Worm (Caenorhabditis elegans) whole organism, L4 larva: Measurements from ENCODE around the gene ZC13.1.

Experiments used
- D1046.2 ChIP-seq: fragments of 200-800 bp; sonication (Bioruptor generic); IDR thresholded peaks from 2 replicates; pipeline ENCODE4 v1.3.6; 2022; ENCODE audit warnings: missing genetic modification characterization, missing compliant biosample characterization
- F10B5.3 ChIP-seq: sonication (generic microtip); optimal IDR thresholded peaks from 2 replicates; lab custom pipeline; 2016; ENCODE audit warnings: mild to moderate bottlenecking, missing genetic modification characterization, missing compliant biosample characterization
- F49E8.2 ChIP-seq: sonication (generic microtip); optimal IDR thresholded peaks from 2 replicates; lab custom pipeline; 2016; ENCODE audit warnings: missing compliant biosample characterization, mild to moderate bottlenecking, missing genetic modification characterization, borderline replicate concordance
- attf-4 ChIP-seq: sonication (generic microtip); optimal IDR thresholded peaks from 3 replicates; lab custom pipeline; 2017; ENCODE audit warnings: missing biosample characterization, missing genetic modification characterization
- ceh-20 ChIP-seq: fragments of 200-800 bp; sonication (Bioruptor generic); IDR thresholded peaks from 2 replicates; pipeline ENCODE4 v1.3.6; 2022; ENCODE audit warnings: missing genetic modification reagents, missing genetic modification characterization, missing compliant biosample characterization
- ceh-32 ChIP-seq: sonication (generic microtip); optimal IDR thresholded peaks from 2 replicates; lab custom pipeline; 2016; ENCODE audit warnings: mild to moderate bottlenecking, missing genetic modification characterization, missing compliant biosample characterization; ENCODE audit not compliant: poor library complexity
- ceh-62 ChIP-seq: sonication (generic microtip); optimal IDR thresholded peaks from 2 replicates; lab custom pipeline; 2017; ENCODE audit warnings: missing biosample characterization, missing genetic modification characterization
- daf-12 ChIP-seq: fragments of 150-350 bp; optimal IDR thresholded peaks from 2 replicates; lab custom pipeline; 2014; ENCODE audit warnings: missing biosample characterization, missing genetic modification reagents, missing genetic modification characterization
- daf-8 ChIP-seq: fragments of 200-800 bp; sonication (Bioruptor generic); IDR thresholded peaks from 2 replicates; pipeline ENCODE4 v1.3.6; 2022; ENCODE audit warnings: missing genetic modification characterization, missing compliant biosample characterization
- dmd-9 ChIP-seq: fragments of 200-800 bp; sonication (Bioruptor generic); IDR thresholded peaks from 2 replicates; pipeline ENCODE4 v1.3.6; 2022; ENCODE audit warnings: missing genetic modification reagents, missing genetic modification characterization, missing compliant biosample characterization
- dpl-1 ChIP-seq: fragments of 150-350 bp; optimal IDR thresholded peaks from 2 replicates; lab custom pipeline; 2014; ENCODE audit warnings: missing biosample characterization, missing genetic modification reagents, missing genetic modification characterization
- egl-27 ChIP-seq: sonication (generic microtip); optimal IDR thresholded peaks from 3 replicates; lab custom pipeline; 2017; ENCODE audit warnings: missing biosample characterization, missing genetic modification reagents, missing genetic modification characterization
- gei-8 ChIP-seq: fragments of 200-800 bp; sonication (Bioruptor generic); optimal IDR thresholded peaks from 2 replicates; lab custom pipeline; 2018; ENCODE audit warnings: mild to moderate bottlenecking, missing genetic modification characterization, missing compliant biosample characterization
- hif-1 ChIP-seq, 2 experiments: sonication (generic microtip); optimal IDR thresholded peaks; 2 replicates each; lab custom pipeline; 2016 to 2017; ENCODE audit warnings: missing compliant biosample characterization in 2 of 2, missing genetic modification characterization in 2 of 2, missing genetic modification reagents in 2 of 2, missing genotype in 2 of 2, mild to moderate bottlenecking in 1 of 2
- hmg-1.1 ChIP-seq: fragments of 200-800 bp; sonication (Bioruptor generic); IDR thresholded peaks from 2 replicates; pipeline ENCODE4 v1.3.6; 2022; ENCODE audit warnings: missing genetic modification reagents, missing genetic modification characterization, missing compliant biosample characterization
- jun-1 ChIP-seq: fragments of 150-350 bp; optimal IDR thresholded peaks from 2 replicates; lab custom pipeline; 2014; ENCODE audit warnings: missing biosample characterization, missing genetic modification reagents, missing genetic modification characterization
- lin-13 ChIP-seq: fragments of 150-350 bp; optimal IDR thresholded peaks from 2 replicates; lab custom pipeline; 2014; ENCODE audit warnings: missing biosample characterization, missing genetic modification reagents, missing genetic modification characterization
- lin-38 ChIP-seq: fragments of 200-800 bp; sonication (Bioruptor generic); IDR thresholded peaks from 2 replicates; pipeline ENCODE4 v1.3.6; 2022; ENCODE audit warnings: missing genetic modification reagents, missing genetic modification characterization, missing compliant biosample characterization
- mep-1 ChIP-seq: fragments of 150-350 bp; sonication (generic microtip); optimal IDR thresholded peaks from 3 replicates; lab custom pipeline; 2014; ENCODE audit warnings: missing biosample characterization, missing genetic modification characterization
- mes-2 ChIP-seq: sonication (generic microtip); optimal IDR thresholded peaks from 2 replicates; lab custom pipeline; 2016; ENCODE audit warnings: missing genotype, mild to moderate bottlenecking, missing genetic modification characterization, missing compliant biosample characterization; ENCODE audit not compliant: poor library complexity, severe bottlenecking
- nhr-11 ChIP-seq: fragments of 150-350 bp; optimal IDR thresholded peaks from 2 replicates; lab custom pipeline; 2014; ENCODE audit warnings: missing biosample characterization, missing genetic modification characterization
- nhr-25 ChIP-seq: sonication (generic microtip); optimal IDR thresholded peaks from 2 replicates; lab custom pipeline; 2017; ENCODE audit warnings: missing genetic modification characterization, mild to moderate bottlenecking, missing compliant biosample characterization, antibody characterized with exemption, moderate library complexity, borderline replicate concordance; ENCODE audit not compliant: insufficient read depth
- nhr-28 ChIP-seq: fragments of 150-350 bp; optimal IDR thresholded peaks from 2 replicates; lab custom pipeline; 2014; ENCODE audit warnings: missing biosample characterization, missing genetic modification characterization
- nhr-42 ChIP-seq: fragments of 200-800 bp; sonication (Bioruptor generic); IDR thresholded peaks from 2 replicates; pipeline ENCODE4 v1.3.6; 2022; ENCODE audit warnings: missing genetic modification characterization, missing compliant biosample characterization
- rbr-2 ChIP-seq: sonication (generic microtip); optimal IDR thresholded peaks from 2 replicates; lab custom pipeline; 2016; ENCODE audit warnings: missing genotype, missing genetic modification characterization, missing compliant biosample characterization
- sdz-12 ChIP-seq: fragments of 200-800 bp; sonication (Bioruptor generic); optimal IDR thresholded peaks from 2 replicates; lab custom pipeline; 2018; ENCODE audit warnings: mild to moderate bottlenecking, missing genetic modification characterization, missing compliant biosample characterization
- set-16 ChIP-seq: fragments of 200-800 bp; sonication (Bioruptor generic); IDR thresholded peaks from 2 replicates; pipeline ENCODE4 v1.3.6; 2022; ENCODE audit warnings: missing genetic modification reagents, missing genetic modification characterization, missing compliant biosample characterization
- skn-1 ChIP-seq: fragments of 150-350 bp; optimal IDR thresholded peaks from 2 replicates; lab custom pipeline; 2014; ENCODE audit warnings: missing biosample characterization, missing genetic modification characterization
- snpc-1.2 ChIP-seq: fragments of 200-800 bp; sonication (Bioruptor generic); IDR thresholded peaks from 2 replicates; pipeline ENCODE4 v1.3.6; 2022; ENCODE audit warnings: missing genetic modification reagents, missing genetic modification characterization, missing compliant biosample characterization
- tag-97 ChIP-seq: fragments of 200-800 bp; sonication (Bioruptor generic); IDR thresholded peaks from 2 replicates; pipeline ENCODE4 v1.3.6; 2022; ENCODE audit warnings: missing genetic modification characterization, missing compliant biosample characterization
- unc-62 ChIP-seq, 3 experiments: fragments of 150-350 bp in 1 of 3; sonication (generic microtip); optimal IDR thresholded peaks in 2 of 3; peaks in 1 of 3; 1 replicate in 1 of 3; 2 replicates in 2 of 3; lab custom pipeline; 2014 to 2017; ENCODE audit warnings: missing biosample characterization in 3 of 3, missing genetic modification characterization in 3 of 3, missing genetic modification reagents in 3 of 3, missing genotype in 1 of 3
- zfp-3 ChIP-seq: fragments of 200-800 bp; sonication (Bioruptor generic); conservative IDR thresholded peaks from 2 replicates; pipeline ENCODE4 v1.3.6; 2022; ENCODE audit warnings: missing genetic modification reagents, missing genetic modification characterization, missing compliant biosample characterization
- zip-11 ChIP-seq: fragments of 200-800 bp; sonication (Bioruptor generic); IDR thresholded peaks from 2 replicates; pipeline ENCODE4 v1.3.6; 2022; ENCODE audit warnings: missing genetic modification characterization, missing compliant biosample characterization
- ztf-11 ChIP-seq: fragments of 150-350 bp; optimal IDR thresholded peaks from 2 replicates; lab custom pipeline; 2014; ENCODE audit warnings: missing biosample characterization, missing genetic modification characterization

The ZC13.1 gene

DNA sequence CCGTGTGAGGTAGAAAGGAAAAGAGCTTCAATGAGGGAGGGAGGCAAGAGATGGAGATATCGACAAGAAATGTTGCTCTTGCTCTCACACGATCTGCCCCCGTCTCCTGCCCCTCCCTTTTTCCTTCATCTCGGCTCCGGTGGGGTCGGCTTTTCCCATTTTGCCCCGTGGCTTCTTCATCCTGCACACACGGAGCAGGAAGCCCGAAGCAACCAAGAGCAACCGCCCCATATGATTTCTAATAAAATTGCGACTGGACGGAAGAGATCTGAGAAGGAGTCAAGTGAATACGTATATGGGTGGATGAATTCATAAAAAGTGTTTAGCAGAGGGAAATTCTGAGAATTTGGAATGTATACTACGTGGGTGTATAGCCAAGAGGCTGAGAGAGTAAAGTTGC, 32.4 kb upstream of the ZC13.1 start (continued):
- no peak for TF ChIP-seq skn-1
- TF ChIP-seq F49E8.2 = no peak
- no peak for TF ChIP-seq mep-1 (tag; lab: Kevin White, UChicago)
- TF ChIP-seq zip-11 (GFP tag; lab: Robert Waterston, UW) = no peak
- no peak for TF ChIP-seq gei-8 (GFP tag; lab: Kevin White, UChicago)
- TF ChIP-seq dmd-9 (GFP tag; lab: Robert Waterston, UW) = 0 out of 2 replicates have a peak, but pooled peaks have one; percentile 29
- no peak for TF ChIP-seq attf-4 (tag; lab: Kevin White, UChicago)
- TF ChIP-seq rbr-2 (tag; lab: Kevin White, UChicago) = no peak
- peak; percentile 80 for TF ChIP-seq set-16
- TF ChIP-seq, all 104 proteins: peak for 6

- no peak for TF ChIP-seq snpc-1.2 (GFP tag; lab: Robert Waterston, UW)
- no peak for TF ChIP-seq daf-12 (tag; lab: Kevin White, UChicago)
- no peak for TF ChIP-seq D1046.2 (GFP tag; lab: Robert Waterston, UW)
- no peak for TF ChIP-seq nhr-11
- no peak for TF ChIP-seq sdz-12 (GFP tag; lab: Kevin White, UChicago)
- TF ChIP-seq zfp-3 (GFP tag; lab: Robert Waterston, UW) = no peak
- TF ChIP-seq gei-8 (GFP tag; lab: Kevin White, UChicago) = no peak
- TF ChIP-seq lin-13 (GFP tag; lab: Kevin White, UChicago) = no peak
- TF ChIP-seq ceh-20 (GFP tag; lab: Robert Waterston, UW) = no peak
- TF ChIP-seq ceh-62 (tag; lab: Kevin White, UChicago) = no peak
- no peak for TF ChIP-seq nhr-25 (tag; lab: Kevin White, UChicago)
- no peak for TF ChIP-seq jun-1 (tag; lab: Kevin White, UChicago)
- TF ChIP-seq ztf-11 = no peak
- TF ChIP-seq lin-38 (GFP tag; lab: Robert Waterston, UW) = no peak
- no peak for TF ChIP-seq tag-97 (GFP tag; lab: Robert Waterston, UW)
- TF ChIP-seq egl-27 (tag; lab: Kevin White, UChicago) = no peak
- no peak for TF ChIP-seq dpl-1
Measured at ce11 chrX:845443-845842, 31.6 kb upstream of the ZC13.1 start.

ce11 chrX:851421-851820, 25.6 kb upstream of the ZC13.1 start, which contains the start of gene igcm-1:
Gene igcm-1, minus strand, starts transcription at chrX:851521.
- no peak for TF ChIP-seq daf-8 (GFP tag; lab: Robert Waterston, UW)
- TF ChIP-seq F10B5.3 = no peak
- TF ChIP-seq gei-8 (GFP tag; lab: Kevin White, UChicago) = no peak
- no peak for TF ChIP-seq mes-2 (tag; lab: Kevin White, UChicago)
- no peak for TF ChIP-seq nhr-28 (tag; lab: Kevin White, UChicago)
- no peak for TF ChIP-seq hmg-1.1 (GFP tag; lab: Robert Waterston, UW)
- TF ChIP-seq ceh-32 (tag; lab: Kevin White, UChicago) = no peak

DNA sequence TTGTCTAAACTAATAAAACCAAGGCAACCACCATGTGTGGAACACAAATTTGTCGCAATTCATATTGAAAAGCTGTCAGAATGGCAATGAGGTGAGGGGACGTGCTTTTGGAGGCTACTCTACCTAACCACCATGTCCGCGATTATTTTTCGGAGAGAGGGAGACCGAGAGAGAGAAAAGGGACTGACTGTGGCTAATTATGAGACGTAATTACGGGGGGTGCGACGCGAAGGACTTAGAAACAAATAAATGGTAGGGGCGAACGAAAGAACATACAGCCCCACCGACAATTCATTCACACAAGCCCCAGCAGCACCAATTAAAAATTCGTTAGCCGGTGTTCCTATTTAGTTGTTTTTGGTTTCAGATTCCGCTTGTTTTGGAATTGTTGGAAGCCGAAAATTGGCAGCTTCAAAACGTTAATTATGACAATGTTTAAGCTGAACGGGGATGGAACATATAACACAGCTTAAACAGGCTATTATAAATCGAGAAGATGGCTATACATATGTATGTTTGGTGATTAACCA, 24.2 kb upstream of the ZC13.1 start:
- TF ChIP-seq unc-62 (GFP tag; optimal IDR thresholded peaks at IDR 0.05 in 1 of 2; lab: Kevin White, UChicago) (peak in 1 of 2 experiments; percentile 82), unc-62 (tag; optimal IDR thresholded peaks at IDR 0.05; lab: Kevin White, UChicago) (no peak), nhr-42 (GFP tag; lab: Robert Waterston, UW) (no peak)

DNA sequence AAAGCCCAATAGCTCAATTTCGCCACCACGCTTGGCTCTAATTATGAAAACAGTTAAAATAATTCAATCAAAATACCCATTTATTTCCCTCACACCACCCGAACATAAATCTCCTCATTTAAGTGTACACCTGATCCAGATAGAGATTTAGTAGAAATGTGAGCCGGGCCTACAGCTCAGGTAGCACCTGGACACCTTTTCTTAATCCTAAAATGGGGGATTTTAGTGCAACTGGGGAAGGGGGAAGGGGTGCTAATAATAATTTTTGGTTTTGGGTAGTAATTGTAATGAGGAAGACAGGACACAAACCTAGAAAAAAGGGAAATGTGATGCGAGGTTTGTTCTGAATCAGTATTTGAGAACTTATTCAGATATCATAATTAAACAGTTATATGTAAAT, 23.4 kb upstream of the ZC13.1 start:
- TF ChIP-seq hif-1 (tag; optimal IDR thresholded peaks at IDR 0.05; lab: Kevin White, UChicago) = no peak
- TF ChIP-seq unc-62 (GFP tag; optimal IDR thresholded peaks at IDR 0.05 in 1 of 2; lab: Kevin White, UChicago) = peak in 1 of 2 experiments; percentile 93
- no peak for TF ChIP-seq unc-62 (tag; optimal IDR thresholded peaks at IDR 0.05; lab: Kevin White, UChicago)
